Fruit fly (Drosophila melanogaster) whole organism, pupa: ENCODE measurements around the gene Cad74A.

Experiments
- CG14655 ChIP-seq: fragments of 200-800 bp; sonication (Bioruptor generic); optimal IDR thresholded peaks from 3 replicates; lab custom pipeline; 2017; ENCODE audit warnings: mild to moderate bottlenecking, missing biosample characterization, missing genetic modification reagents, missing genetic modification characterization
- CG17806 ChIP-seq: fragments of 200-800 bp; sonication (Bioruptor generic); optimal IDR thresholded peaks from 2 replicates; lab custom pipeline; 2018; ENCODE audit warnings: missing biosample characterization, mild to moderate bottlenecking, missing genetic modification characterization, moderate library complexity
- CG34367 ChIP-seq: fragments of 200-800 bp; sonication (Bioruptor generic); optimal IDR thresholded peaks from 2 replicates; lab custom pipeline; 2018; ENCODE audit warnings: missing biosample characterization, mild to moderate bottlenecking, missing genetic modification characterization
- CG4496 ChIP-seq: fragments of 200-800 bp; sonication (Bioruptor generic); IDR thresholded peaks from 3 replicates; pipeline ENCODE4 v1.3.6; 2022; ENCODE audit warnings: missing biosample characterization, missing genetic modification characterization
- CG8159 ChIP-seq: fragments of 200-800 bp; sonication (Bioruptor generic); optimal IDR thresholded peaks from 3 replicates; lab custom pipeline; 2018; ENCODE audit warnings: missing biosample characterization, mild to moderate bottlenecking, missing genetic modification characterization, moderate library complexity
- EcR ChIP-seq: fragments of 200-800 bp; sonication (Bioruptor generic); optimal IDR thresholded peaks from 3 replicates; lab custom pipeline; 2019; ENCODE audit warnings: missing biosample characterization, missing genetic modification characterization, mild to moderate bottlenecking, moderate library complexity, missing genetic modification reagents
- Pif1A ChIP-seq: fragments of 200-800 bp; sonication (Bioruptor generic); optimal IDR thresholded peaks from 3 replicates; lab custom pipeline; 2016; ENCODE audit warnings: missing biosample characterization, missing genetic modification characterization

DNA sequence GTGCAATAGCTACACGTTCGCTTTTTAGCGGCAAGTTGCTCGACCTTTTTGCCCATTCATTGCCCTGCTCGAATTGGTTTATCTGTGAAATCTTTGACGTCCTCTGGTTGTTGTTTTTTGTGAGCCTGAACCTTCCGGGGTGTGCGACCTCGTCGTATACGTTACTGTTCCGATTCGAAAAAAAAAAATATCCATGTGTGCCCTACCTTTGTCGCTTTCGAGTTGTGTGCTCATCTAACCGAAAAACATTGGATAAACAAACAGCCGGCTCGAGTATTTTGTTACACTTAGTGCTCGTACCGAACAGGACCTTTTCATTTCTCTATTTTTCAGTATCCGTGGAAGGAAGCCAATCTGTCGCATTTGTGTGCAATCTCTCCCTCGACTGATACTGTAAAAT is 15.3 kb downstream of the Cad74A start:
- no peak for TF ChIP-seq CG17806
- no peak for TF ChIP-seq CG8159 (tag; lab: Kevin White, UChicago)
- no peak for TF ChIP-seq CG14655
- no peak for TF ChIP-seq CG4496 (GFP tag; lab: Robert Waterston, UW)
- TF ChIP-seq Pif1A (GFP tag; lab: Kevin White, UChicago): no peak
- no peak for TF ChIP-seq EcR
- TF ChIP-seq CG34367 (tag; lab: Kevin White, UChicago): no peak
